Fruit fly (Drosophila melanogaster) whole organism, embryonic: ENCODE results near the gene Sam-S.

ENCODE experiments used
- CG15269 ChIP-seq: fragments of 200-800 bp; sonication (Bioruptor generic); optimal IDR thresholded peaks from 2 replicates; lab custom pipeline; 2018; ENCODE audit warnings: missing biosample characterization, mild to moderate bottlenecking, missing genetic modification characterization, moderate library complexity
- CG1792 ChIP-seq: fragments of 200-800 bp; sonication (Bioruptor generic); optimal IDR thresholded peaks from 2 replicates; lab custom pipeline; 2016; ENCODE audit warnings: missing biosample characterization, missing genetic modification characterization
- Poxn ChIP-seq: fragments of 200-800 bp; sonication (Bioruptor generic); IDR thresholded peaks from 2 replicates; pipeline ENCODE4 v1.3.6; 2022; ENCODE audit warnings: missing biosample characterization, missing genetic modification characterization
- cad ChIP-seq: fragments of >200 bp; optimal IDR thresholded peaks from 2 replicates; lab custom pipeline; 2017; ENCODE audit warnings: missing biosample characterization, missing genetic modification characterization
- en ChIP-seq: fragments of 200-800 bp; sonication (Bioruptor generic); optimal IDR thresholded peaks from 2 replicates; lab custom pipeline; 2016; ENCODE audit warnings: missing biosample characterization, missing genetic modification characterization

- TF ChIP-seq cad (GFP tag; lab: Kevin White, UChicago), result no peak
- TF ChIP-seq Poxn (GFP tag; lab: Robert Waterston, UW), result no peak
- no peak for TF ChIP-seq en (GFP tag; lab: Kevin White, UChicago)
- no peak for TF ChIP-seq CG1792 (GFP tag; lab: Kevin White, UChicago)
- TF ChIP-seq CG15269 (tag; lab: Kevin White, UChicago), result peak; percentile 29
Measured at dm6 chr2L:81198-81597, 25.5 kb upstream of the Sam-S start.
